Fruit fly (Drosophila melanogaster) whole organism, prepupa: ENCODE data around the gene papi.

Source experiments
- Blimp-1 ChIP-seq: fragments of 200-800 bp; sonication (Bioruptor generic); optimal IDR thresholded peaks from 3 replicates; lab custom pipeline; 2017; ENCODE audit warnings: missing biosample characterization, missing genetic modification characterization, mild to moderate bottlenecking, moderate library complexity, missing genetic modification reagents
- CG11294 ChIP-seq: fragments of 200-800 bp; sonication (Bioruptor generic); IDR thresholded peaks from 2 replicates; pipeline ENCODE4 v1.3.6; 2022; ENCODE audit warnings: missing biosample characterization, missing genetic modification characterization
- CG16779 ChIP-seq: fragments of 200-800 bp; sonication (Bioruptor generic); optimal IDR thresholded peaks from 3 replicates; lab custom pipeline; 2017; ENCODE audit warnings: missing biosample characterization, mild to moderate bottlenecking, missing genetic modification characterization
- CG4318 ChIP-seq: fragments of 200-800 bp; sonication (Bioruptor generic); optimal IDR thresholded peaks from 3 replicates; lab custom pipeline; 2017; ENCODE audit warnings: missing biosample characterization, mild to moderate bottlenecking, missing genetic modification characterization
- CG6808 ChIP-seq: fragments of 200-800 bp; sonication (Bioruptor generic); optimal IDR thresholded peaks from 3 replicates; lab custom pipeline; 2017; ENCODE audit warnings: missing biosample characterization, missing genetic modification characterization, mild to moderate bottlenecking, moderate library complexity, missing genetic modification reagents
- CG8319 ChIP-seq: fragments of 200-800 bp; sonication (Bioruptor generic); optimal IDR thresholded peaks from 3 replicates; lab custom pipeline; 2016; ENCODE audit warnings: missing biosample characterization, missing genetic modification characterization
- Eip78C ChIP-seq: fragments of 200-800 bp; sonication (Bioruptor generic); peaks from one replicate; lab custom pipeline; 2016; ENCODE audit warnings: missing biosample characterization, missing genetic modification characterization
- Ets21C ChIP-seq: fragments of 200-800 bp; sonication (Bioruptor generic); optimal IDR thresholded peaks from 3 replicates; lab custom pipeline; 2016; ENCODE audit warnings: missing biosample characterization, missing genetic modification characterization
- Lpt ChIP-seq: fragments of 200-800 bp; sonication (Bioruptor generic); optimal IDR thresholded peaks from 3 replicates; lab custom pipeline; 2016; ENCODE audit warnings: missing biosample characterization, missing genetic modification characterization
- Sox102F ChIP-seq: fragments of 200-800 bp; sonication (Bioruptor generic); optimal IDR thresholded peaks from 2 replicates; lab custom pipeline; 2016; ENCODE audit warnings: missing biosample characterization, mild to moderate bottlenecking, missing genetic modification characterization
- Sox14 ChIP-seq: fragments of 200-800 bp; sonication (Bioruptor generic); optimal IDR thresholded peaks from 3 replicates; lab custom pipeline; 2016; ENCODE audit warnings: missing biosample characterization, missing genetic modification characterization
- acj6 ChIP-seq: fragments of 200-800 bp; sonication (Bioruptor generic); optimal IDR thresholded peaks from 3 replicates; lab custom pipeline; 2016; ENCODE audit warnings: missing biosample characterization, missing genetic modification characterization
- salr ChIP-seq, 2 experiments: fragments of 200-800 bp; sonication (Bioruptor generic); optimal IDR thresholded peaks; 3 replicates each; lab custom pipeline; 2016 to 2018; ENCODE audit warnings: missing biosample characterization in 2 of 2, missing genetic modification characterization in 2 of 2, mild to moderate bottlenecking in 1 of 2
- topi ChIP-seq: fragments of 200-800 bp; sonication (Bioruptor generic); optimal IDR thresholded peaks from 3 replicates; lab custom pipeline; 2016; ENCODE audit warnings: missing biosample characterization, missing genetic modification characterization

DNA sequence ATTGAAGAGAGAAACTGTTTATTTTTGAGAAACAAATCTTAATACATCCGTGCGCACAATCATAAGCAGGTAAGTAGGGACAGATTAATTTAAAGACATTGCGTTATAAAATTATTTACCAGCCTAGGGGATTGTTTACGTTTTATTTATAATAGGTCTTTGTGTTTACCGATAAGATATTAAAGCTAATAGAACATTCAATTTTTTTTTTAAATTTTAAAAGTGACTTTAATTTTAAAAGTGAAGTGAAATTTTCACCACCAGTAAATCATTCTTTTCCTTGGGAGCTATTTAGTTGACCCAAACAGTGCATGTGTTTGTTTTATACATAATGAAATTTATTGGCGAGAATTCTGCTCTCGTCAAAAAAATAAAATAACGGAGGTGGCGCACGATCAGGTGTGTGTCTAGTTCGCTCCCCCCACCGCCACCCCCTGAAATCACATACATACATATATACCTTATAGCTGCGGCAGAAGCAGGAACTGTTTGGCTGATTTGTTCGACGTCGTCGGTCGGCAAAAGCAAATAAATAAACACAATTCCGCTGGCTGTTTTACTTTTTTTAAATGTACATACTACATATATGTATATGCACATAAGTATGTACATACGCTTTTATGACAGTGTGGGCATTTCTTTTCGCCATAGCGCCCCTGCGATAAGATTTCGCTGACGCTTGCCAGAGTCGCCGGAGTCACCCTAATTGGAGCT is 44.5 kb upstream of the papi start:
- peak; percentile 85 for TF ChIP-seq Eip78C
- TF ChIP-seq CG6808, result peak; percentile 35
- TF ChIP-seq salr (GFP tag; optimal IDR thresholded peaks at IDR 0.05; lab: Kevin White, UChicago), result peak in 1 of 2 experiments; percentile 61
- no peak for TF ChIP-seq Lpt (GFP tag; lab: Kevin White, UChicago)
- TF ChIP-seq acj6 (GFP tag; lab: Kevin White, UChicago), result peak; percentile 64
- peak; percentile 49 for TF ChIP-seq Sox14 (GFP tag; lab: Kevin White, UChicago)
- TF ChIP-seq topi (GFP tag; lab: Kevin White, UChicago), result peak; percentile 64
- TF ChIP-seq Blimp-1 (GFP tag; lab: Kevin White, UChicago), result peak; percentile 30
- TF ChIP-seq Sox102F, result no peak
- TF ChIP-seq CG8319 (GFP tag; lab: Kevin White, UChicago), result peak; percentile 20
- TF ChIP-seq CG4318, result peak; percentile 30
- TF ChIP-seq Ets21C (GFP tag; lab: Kevin White, UChicago), result no peak
- TF ChIP-seq CG16779 (tag; lab: Kevin White, UChicago), result no peak
- TF ChIP-seq CG11294 (GFP tag; lab: Robert Waterston, UW), result peak; percentile 33; the same call in 1 of the 2 replicates
